Worm (Caenorhabditis elegans): ENCODE measurements around the gene ZK381.8.
A peak's percentile ranks its signal among the peaks of the same experiment; 100 is the strongest.

The ZK381.8 gene

DNA sequence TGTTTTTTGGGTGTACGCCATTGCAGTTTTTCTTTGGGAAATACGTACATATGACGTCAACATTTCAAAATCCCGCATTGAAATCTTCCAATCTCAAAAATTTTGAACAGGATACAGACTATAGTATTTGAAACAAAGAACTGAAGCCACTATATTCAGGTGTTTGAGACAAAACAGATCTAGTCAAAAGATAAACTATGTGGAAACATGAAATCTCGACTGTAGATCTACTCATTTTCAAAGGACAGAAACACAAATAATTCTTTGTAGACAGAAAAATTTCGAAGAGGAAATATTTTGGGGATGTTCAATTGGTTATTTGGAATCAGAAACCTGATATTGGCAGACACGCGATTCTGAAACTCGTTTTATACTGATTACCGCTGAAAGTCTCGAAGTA, 44.7 kb downstream of the ZK381.8 start:
- TF ChIP-seq lin-39 (tag; optimal IDR thresholded peaks at IDR 0.05) (no peak), elt-1 (tag; optimal IDR thresholded peaks at IDR 0.05) (peak; percentile 78)

DNA sequence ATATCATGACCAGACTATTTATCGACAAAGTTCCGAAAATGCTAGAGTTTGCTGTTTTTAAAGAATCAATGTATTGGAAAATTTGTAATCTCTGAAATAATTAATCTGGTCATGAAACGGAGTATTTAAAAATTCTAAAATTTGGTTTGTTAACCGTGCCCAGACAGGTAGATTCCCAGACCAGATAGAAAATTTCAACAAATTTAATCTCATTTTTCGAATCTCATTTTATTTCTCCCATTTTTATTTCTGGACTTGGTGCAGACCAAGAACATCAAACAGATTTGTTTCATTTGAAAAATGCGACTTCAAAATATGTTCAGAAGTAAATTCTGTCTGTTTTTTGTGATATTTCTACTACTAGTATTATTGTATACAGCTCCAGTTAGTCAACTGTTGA, 47.1 kb downstream of the ZK381.8 start, which contains the start of gene T22D1.1:
TSS of gene T22D1.1 (plus strand) at position 301 of the 400 bp plus-strand sequence.
- no peak for TF ChIP-seq egl-27 (tag; optimal IDR thresholded peaks at IDR 0.05)
- no peak for TF ChIP-seq hmg-11 (tag; optimal IDR thresholded peaks at IDR 0.05)
- TF ChIP-seq ama-1 (optimal IDR thresholded peaks at IDR 0.05) = no peak
- TF ChIP-seq nhr-237 (tag; optimal IDR thresholded peaks at IDR 0.05) = no peak
- no peak for TF ChIP-seq nhr-77 (tag; optimal IDR thresholded peaks at IDR 0.05)
- no peak for TF ChIP-seq skn-1 (tag; optimal IDR thresholded peaks at IDR 0.05)
- TF ChIP-seq nhr-23 (tag; optimal IDR thresholded peaks at IDR 0.05) = no peak
- TF ChIP-seq fkh-10 (GFP tag; optimal IDR thresholded peaks at IDR 0.05) = no peak
- TF ChIP-seq snpc-4 (tag; optimal IDR thresholded peaks at IDR 0.05) = no peak
- no peak for TF ChIP-seq nhr-11 (tag; optimal IDR thresholded peaks at IDR 0.05)
- no peak for TF ChIP-seq nhr-28 (tag; optimal IDR thresholded peaks at IDR 0.05)
- no peak for TF ChIP-seq elt-3 (tag; optimal IDR thresholded peaks at IDR 0.05)
- no peak for TF ChIP-seq eor-1 (tag; optimal IDR thresholded peaks at IDR 0.05)
- TF ChIP-seq fkh-2 (tag; optimal IDR thresholded peaks at IDR 0.05) = no peak

DNA sequence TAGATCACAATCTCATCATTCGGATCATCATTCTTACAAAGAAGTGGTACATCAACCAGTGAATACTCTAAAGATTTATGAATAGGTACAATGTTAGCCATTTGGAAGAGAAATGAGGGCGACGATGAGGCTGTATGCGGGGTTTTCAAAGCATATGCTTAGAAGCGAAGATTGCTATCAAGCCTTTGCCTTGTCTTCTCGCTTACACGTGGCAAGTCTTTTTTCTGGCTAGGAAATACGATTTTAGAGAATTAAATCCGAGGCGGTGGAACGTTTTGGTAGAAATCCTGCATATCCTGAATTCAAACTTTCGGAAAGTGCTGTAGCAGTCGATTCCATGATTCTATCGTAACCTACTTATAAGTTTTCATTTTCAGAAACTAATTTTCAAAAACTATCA, 50.1 kb downstream of the ZK381.8 start, which contains the start of gene T22D1.18:
TSS of gene T22D1.18 (minus strand) at position 101 of the 400 bp plus-strand sequence.
- TF ChIP-seq egl-5 (tag; optimal IDR thresholded peaks at IDR 0.05) = no peak
- no peak for TF ChIP-seq nhr-77 (tag; optimal IDR thresholded peaks at IDR 0.05)
- no peak for TF ChIP-seq unc-39 (tag; optimal IDR thresholded peaks at IDR 0.05)
- TF ChIP-seq eor-1 (tag; optimal IDR thresholded peaks at IDR 0.05) = no peak

DNA sequence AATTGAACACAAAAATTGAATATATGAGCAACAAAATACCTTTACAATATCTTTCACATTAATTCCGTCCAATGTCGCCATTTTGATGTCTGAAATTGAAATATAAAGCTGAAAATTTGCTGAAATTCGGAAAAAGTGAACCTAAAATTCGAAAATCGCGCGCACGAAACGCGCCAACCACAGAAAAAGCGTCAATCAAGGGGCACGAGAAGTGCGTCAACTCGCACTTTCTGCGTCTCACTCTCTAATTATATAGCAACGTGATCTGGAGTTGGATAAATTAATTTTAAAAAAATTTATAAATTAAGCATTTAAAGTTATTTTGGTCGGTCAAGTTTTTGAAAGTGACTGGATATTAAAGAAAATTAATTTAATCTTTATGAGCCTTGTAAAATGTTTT, 50.9 kb downstream of the ZK381.8 start, which contains the start of gene ruvb-2:
TSS of gene ruvb-2 (minus strand) at position 89 of the 400 bp plus-strand sequence.
- TF ChIP-seq nhr-43 (tag; optimal IDR thresholded peaks at IDR 0.05; ENCODE audit: poor library complexity, severe bottlenecking) (peak; percentile 86), fos-1 (tag; optimal IDR thresholded peaks at IDR 0.05) (no peak), ama-1 (optimal IDR thresholded peaks at IDR 0.05) (peak; percentile 32), ceh-82 (tag; optimal IDR thresholded peaks at IDR 0.05) (peak; percentile 26), fkh-10 (GFP tag; optimal IDR thresholded peaks at IDR 0.05) (peak; percentile 70), nhr-67 (tag; optimal IDR thresholded peaks at IDR 0.05) (no peak), jun-1 (tag; optimal IDR thresholded peaks at IDR 0.05) (peak; percentile 61), elt-2 (tag; optimal IDR thresholded peaks at IDR 0.05) (peak; percentile 62), lin-39 (tag; optimal IDR thresholded peaks at IDR 0.05) (peak; percentile 60), nhr-23 (tag; optimal IDR thresholded peaks at IDR 0.05) (peak; percentile 94), nhr-25 (tag; optimal IDR thresholded peaks at IDR 0.05) (peak; percentile 80), R02D3.7 (tag; optimal IDR thresholded peaks at IDR 0.05) (peak; percentile 76), pha-4 (tag; optimal IDR thresholded peaks at IDR 0.05) (peak; percentile 93), pqm-1 (tag; optimal IDR thresholded peaks at IDR 0.05) (peak; percentile 21), egl-5 (tag; optimal IDR thresholded peaks at IDR 0.05) (peak; percentile 38), lsy-12 (tag; optimal IDR thresholded peaks at IDR 0.05) (peak; percentile 78), snpc-4 (tag; optimal IDR thresholded peaks at IDR 0.05) (peak; percentile 92), ZK546.5 (tag; optimal IDR thresholded peaks at IDR 0.05) (no peak), unc-62 (GFP tag; optimal IDR thresholded peaks at IDR 0.05) (no peak), zag-1 (tag; optimal IDR thresholded peaks at IDR 0.05) (no peak), tbx-2 (tag; optimal IDR thresholded peaks at IDR 0.05) (peak; percentile 68), hmg-11 (tag; optimal IDR thresholded peaks at IDR 0.05) (peak; percentile 73), lin-15B (tag; optimal IDR thresholded peaks at IDR 0.05) (peak; percentile 95), nfya-1 (tag; optimal IDR thresholded peaks at IDR 0.05; ENCODE audit: insufficient read depth) (peak; percentile 91), ceh-28 (tag; optimal IDR thresholded peaks at IDR 0.05) (peak; percentile 27), ceh-9 (tag; optimal IDR thresholded peaks at IDR 0.05) (no peak), mdl-1 (tag; optimal IDR thresholded peaks at IDR 0.05) (peak; percentile 52)
